Fruit fly (Drosophila melanogaster): Measurements from ENCODE around the gene CG11983.

Gene CG11983

DNA sequence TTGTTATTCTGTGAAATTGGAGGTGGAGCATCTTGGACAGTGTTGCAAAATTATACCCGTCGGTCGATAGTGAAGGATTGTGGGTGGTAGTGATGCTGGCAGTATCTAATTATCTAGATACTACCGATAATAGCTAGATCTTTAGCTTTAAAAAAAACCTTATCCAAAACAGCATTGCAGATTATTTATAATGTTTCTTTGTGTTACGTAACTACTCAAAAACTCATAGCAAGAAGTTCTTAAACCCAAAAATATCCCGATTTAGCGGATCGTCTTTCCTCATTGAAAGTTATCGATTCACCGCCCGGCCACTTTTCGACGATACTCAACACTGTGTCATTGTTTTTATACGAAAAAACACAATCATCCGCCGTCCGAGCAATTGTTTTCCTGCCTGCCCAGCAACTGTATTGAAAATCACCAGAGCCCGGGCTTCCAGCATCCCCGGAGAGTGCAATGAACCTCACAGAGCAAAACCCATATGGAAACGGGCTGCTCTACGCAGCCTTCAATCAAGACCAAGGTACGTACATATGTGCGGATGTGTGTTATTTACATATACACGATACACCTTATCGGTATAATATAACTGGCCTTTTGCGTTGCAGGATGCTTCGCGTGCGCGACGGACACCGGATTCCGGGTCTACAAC is 15.1 kb upstream of the CG11983 start, which contains the start of gene CG11975 (continued):
- TF ChIP-seq Doc2 (GFP tag; IDR thresholded peaks at IDR 0.05) (no peak), Dbx (GFP tag; IDR thresholded peaks at IDR 0.05) (peak; percentile 81; the same call in 2 of the 3 replicates), toy (GFP tag; IDR thresholded peaks at IDR 0.05) (no peak), CG3847 (GFP tag; IDR thresholded peaks at IDR 0.05) (peak; percentile 86), bowl (GFP tag; IDR thresholded peaks at IDR 0.05) (no peak), fru (optimal IDR thresholded peaks at IDR 0.05) (no peak), bab2 (GFP tag; optimal IDR thresholded peaks at IDR 0.05) (peak; percentile 74), ci (GFP tag; IDR thresholded peaks at IDR 0.05) (peak; percentile 29; the same call in 1 of the 3 replicates), CG9876 (GFP tag; optimal IDR thresholded peaks at IDR 0.05) (peak; percentile 75), p53 (GFP tag; optimal IDR thresholded peaks at IDR 0.05) (peak; percentile 31), gsb (GFP tag; IDR thresholded peaks at IDR 0.05) (0 out of 2 replicates have a peak, but pooled peaks have one; percentile 12), inv (GFP tag; IDR thresholded peaks at IDR 0.05; ENCODE audit: partially characterized antibody) (peak; percentile 63), lilli (GFP tag; optimal IDR thresholded peaks at IDR 0.05) (peak; percentile 90), odd (GFP tag; optimal IDR thresholded peaks at IDR 0.05) (no peak), unc-4 (GFP tag; IDR thresholded peaks at IDR 0.05; ENCODE audit: partially characterized antibody) (peak; percentile 77), so (GFP tag; IDR thresholded peaks at IDR 0.05) (no peak), oc (tag; optimal IDR thresholded peaks at IDR 0.05) (no peak), vfl (GFP tag; optimal IDR thresholded peaks at IDR 0.05) (peak; percentile 86), Kr (GFP tag; optimal IDR thresholded peaks at IDR 0.05) (no peak), Bdp1 (GFP tag; optimal IDR thresholded peaks at IDR 0.05) (peak; percentile 75), cato (GFP tag; optimal IDR thresholded peaks at IDR 0.05; ENCODE audit: borderline replicate concordance) (peak; percentile 55), chn (GFP tag; optimal IDR thresholded peaks at IDR 0.05) (peak; percentile 95), ssp (GFP tag; IDR thresholded peaks at IDR 0.05) (0 out of 2 replicates have a peak, but pooled peaks have one; percentile 38), Ravus (GFP tag; IDR thresholded peaks at IDR 0.05) (no peak), Aef1 (GFP tag; IDR thresholded peaks at IDR 0.05) (peak; percentile 48; the same call in 2 of the 3 replicates), tgo (GFP tag; IDR thresholded peaks at IDR 0.05) (peak; percentile 86), Fer2 (tag; optimal IDR thresholded peaks at IDR 0.05) (peak; percentile 54), run (tag; optimal IDR thresholded peaks at IDR 0.05) (no peak), CG17612 (GFP tag; IDR thresholded peaks at IDR 0.05) (no peak), sr (GFP tag; IDR thresholded peaks at IDR 0.05) (no peak), CG11247 (GFP tag; IDR thresholded peaks at IDR 0.05) (peak; percentile 55; the same call in 1 of the 2 replicates), MBD-R2 (GFP tag; IDR thresholded peaks at IDR 0.05) (peak; percentile 89), dati (GFP tag; IDR thresholded peaks at IDR 0.05) (no peak), CG5180 (GFP tag; optimal IDR thresholded peaks at IDR 0.05) (no peak), pita (GFP tag; optimal IDR thresholded peaks at IDR 0.05) (no peak), Hr3 (GFP tag; optimal IDR thresholded peaks at IDR 0.05) (peak; percentile 73), her (GFP tag; optimal IDR thresholded peaks at IDR 0.05) (peak; percentile 82), Antp (GFP tag; optimal IDR thresholded peaks at IDR 0.05) (peak; percentile 82), Hr78 (GFP tag; optimal IDR thresholded peaks at IDR 0.05) (no peak), CG7271 (tag; optimal IDR thresholded peaks at IDR 0.05) (no peak), mld (GFP tag; IDR thresholded peaks at IDR 0.05; ENCODE audit: partially characterized antibody) (no peak), grn (GFP tag; optimal IDR thresholded peaks at IDR 0.05) (no peak), ranshi (GFP tag; IDR thresholded peaks at IDR 0.05) (0 out of 2 replicates have a peak, but pooled peaks have one; percentile 53), CG4730 (GFP tag; IDR thresholded peaks at IDR 0.05) (0 out of 2 replicates have a peak, but pooled peaks have one; percentile 24), CG31388 (GFP tag; optimal IDR thresholded peaks at IDR 0.05) (peak; percentile 14), CG32772 (GFP tag; IDR thresholded peaks at IDR 0.05) (peak; percentile 71), CG13296 (GFP tag; optimal IDR thresholded peaks at IDR 0.05) (no peak), Awh (GFP tag; IDR thresholded peaks at IDR 0.05) (0 out of 2 replicates have a peak, but pooled peaks have one; percentile 44), Tbp (GFP tag; optimal IDR thresholded peaks at IDR 0.05) (no peak), CG7963 (GFP tag; IDR thresholded peaks at IDR 0.05; ENCODE audit: partially characterized antibody) (0 out of 3 replicates have a peak, but pooled peaks have one; percentile 4)

All from whole organism, embryonic.